Worm (Caenorhabditis elegans) whole organism, L3 larva: Measurements from ENCODE around the gene sptl-2.

Source experiments
- aly-2 ChIP-seq: fragments of 150-350 bp; optimal IDR thresholded peaks from 2 replicates; lab custom pipeline; 2014; ENCODE audit warnings: missing biosample characterization, missing genetic modification characterization
- ama-1 ChIP-seq: fragments of 150-350 bp; optimal IDR thresholded peaks from 2 replicates; lab custom pipeline; 2018
- ceh-82 ChIP-seq: fragments of 150-350 bp; optimal IDR thresholded peaks from 2 replicates; lab custom pipeline; 2014; ENCODE audit warnings: missing biosample characterization, missing genetic modification characterization
- egl-27 ChIP-seq: sonication (generic microtip); optimal IDR thresholded peaks from 4 replicates; lab custom pipeline; 2017; ENCODE audit warnings: missing biosample characterization, missing genetic modification reagents, missing genetic modification characterization
- fkh-10 ChIP-seq: sonication (generic microtip); optimal IDR thresholded peaks from 2 replicates; lab custom pipeline; 2017; ENCODE audit warnings: missing biosample characterization, missing genetic modification reagents, missing genetic modification characterization
- lin-15B ChIP-seq: fragments of 150-350 bp; optimal IDR thresholded peaks from 2 replicates; lab custom pipeline; 2014; ENCODE audit warnings: missing biosample characterization, missing genetic modification characterization
- mdl-1 ChIP-seq: fragments of 150-350 bp; optimal IDR thresholded peaks from 2 replicates; lab custom pipeline; 2014; ENCODE audit warnings: missing biosample characterization, missing genetic modification characterization
- pha-4 ChIP-seq: fragments of 150-350 bp; optimal IDR thresholded peaks from 2 replicates; lab custom pipeline; 2014; ENCODE audit warnings: missing biosample characterization, missing genetic modification reagents, missing genetic modification characterization
- skn-1 ChIP-seq: fragments of 150-350 bp; optimal IDR thresholded peaks from 2 replicates; lab custom pipeline; 2014; ENCODE audit warnings: missing biosample characterization, missing genetic modification characterization
- unc-39 ChIP-seq: sonication (generic microtip); optimal IDR thresholded peaks from 4 replicates; lab custom pipeline; 2017; ENCODE audit warnings: missing biosample characterization, missing genetic modification characterization
- ztf-11 ChIP-seq: fragments of 150-350 bp; optimal IDR thresholded peaks from 2 replicates; lab custom pipeline; 2014; ENCODE audit warnings: missing biosample characterization, missing genetic modification characterization

- TF ChIP-seq ama-1 (lab: Kevin White, UChicago): no peak
- TF ChIP-seq mdl-1: no peak
- TF ChIP-seq ceh-82 (tag; lab: Kevin White, UChicago): no peak
- no peak for TF ChIP-seq egl-27 (tag; lab: Kevin White, UChicago)
- TF ChIP-seq skn-1 (tag; lab: Kevin White, UChicago): no peak
- TF ChIP-seq ztf-11: no peak
- TF ChIP-seq aly-2 (tag; lab: Kevin White, UChicago): no peak
- TF ChIP-seq unc-39 (tag; lab: Kevin White, UChicago): no peak
- TF ChIP-seq lin-15B (tag; lab: Kevin White, UChicago): no peak
- no peak for TF ChIP-seq fkh-10 (GFP tag; lab: Kevin White, UChicago)
- no peak for TF ChIP-seq pha-4 (tag; lab: Kevin White, UChicago)
These were observed 38.2 kb downstream of the sptl-2 start for ce11 chrV:8055170-8055569.
